Fruit fly (Drosophila melanogaster) whole organism, adult: Measurements from ENCODE around the gene Pkc98E.
A peak's percentile ranks its signal among the peaks of the same experiment; 100 is the strongest.

Experiments used
- CG11617 ChIP-seq: fragments of 200-800 bp; sonication (Bioruptor generic); optimal IDR thresholded peaks from 2 replicates; lab custom pipeline; 2017; ENCODE audit warnings: mild to moderate bottlenecking, missing biosample characterization, missing genetic modification reagents, missing genetic modification characterization
- CG12768 ChIP-seq: fragments of 200-800 bp; sonication (Bioruptor generic); optimal IDR thresholded peaks from 2 replicates; lab custom pipeline; 2017; ENCODE audit warnings: missing biosample characterization, missing genetic modification characterization, mild to moderate bottlenecking, moderate library complexity, missing genetic modification reagents
- CG14711 ChIP-seq: fragments of 200-800 bp; sonication (Bioruptor generic); optimal IDR thresholded peaks from 2 replicates; lab custom pipeline; 2018; ENCODE audit warnings: missing biosample characterization, mild to moderate bottlenecking, missing genetic modification characterization, moderate library complexity
- CG1620 ChIP-seq: fragments of 200-800 bp; sonication (Bioruptor generic); optimal IDR thresholded peaks from 2 replicates; lab custom pipeline; 2016; ENCODE audit warnings: missing biosample characterization, missing genetic modification characterization
- CG33017 ChIP-seq: fragments of 200-800 bp; sonication (Bioruptor generic); optimal IDR thresholded peaks from 2 replicates; lab custom pipeline; 2018; ENCODE audit warnings: missing biosample characterization, mild to moderate bottlenecking, missing genetic modification characterization, moderate library complexity
- CG5204 ChIP-seq: fragments of 200-800 bp; sonication (Bioruptor generic); optimal IDR thresholded peaks from 2 replicates; lab custom pipeline; 2016; ENCODE audit warnings: missing biosample characterization, missing genetic modification characterization
- CG7045 ChIP-seq: fragments of 200-800 bp; sonication (Bioruptor generic); optimal IDR thresholded peaks from 2 replicates; lab custom pipeline; 2017; ENCODE audit warnings: missing biosample characterization, mild to moderate bottlenecking, missing genetic modification characterization
- CG7101 ChIP-seq: fragments of 200-800 bp; sonication (Bioruptor generic); optimal IDR thresholded peaks from 2 replicates; lab custom pipeline; 2018; ENCODE audit warnings: missing biosample characterization, mild to moderate bottlenecking, missing genetic modification characterization, moderate library complexity
- Clk ChIP-seq: fragments of 200-800 bp; sonication (Bioruptor generic); optimal IDR thresholded peaks from 2 replicates; lab custom pipeline; 2017; ENCODE audit warnings: missing biosample characterization, missing genetic modification characterization
- Crg-1 ChIP-seq: fragments of 200-800 bp; sonication (Bioruptor generic); optimal IDR thresholded peaks from 2 replicates; lab custom pipeline; 2016; ENCODE audit warnings: missing biosample characterization, missing genetic modification characterization
- Hr96 ChIP-seq: fragments of 200-800 bp; sonication (Bioruptor generic); optimal IDR thresholded peaks from 2 replicates; lab custom pipeline; 2016; ENCODE audit warnings: missing biosample characterization, missing genetic modification characterization
- Mnt ChIP-seq: fragments of 200-800 bp; sonication (Bioruptor generic); optimal IDR thresholded peaks from 2 replicates; lab custom pipeline; 2016; ENCODE audit warnings: missing biosample characterization, mild to moderate bottlenecking, missing genetic modification characterization
- bab1 ChIP-seq: fragments of 200-800 bp; sonication (Bioruptor generic); optimal IDR thresholded peaks from 3 replicates; lab custom pipeline; 2019; ENCODE audit warnings: missing biosample characterization, mild to moderate bottlenecking, missing genetic modification characterization, moderate library complexity
- cic ChIP-seq: fragments of 200-800 bp; sonication (Bioruptor generic); optimal IDR thresholded peaks from 2 replicates; lab custom pipeline; 2017; ENCODE audit warnings: missing biosample characterization, mild to moderate bottlenecking, missing genetic modification characterization, moderate library complexity
- cnc ChIP-seq, 2 experiments: fragments of >200 bp; optimal IDR thresholded peaks; 2 replicates each; lab custom pipeline; 2017
- kay ChIP-seq: fragments of 200-800 bp; sonication (Bioruptor generic); peaks from one replicate; lab custom pipeline; 2016; ENCODE audit warnings: missing biosample characterization, missing genetic modification characterization, borderline replicate concordance
- ovo ChIP-seq: fragments of 200-800 bp; sonication (Bioruptor generic); optimal IDR thresholded peaks from 2 replicates; lab custom pipeline; 2016; ENCODE audit warnings: missing biosample characterization, missing genetic modification characterization
- pad ChIP-seq: fragments of 200-800 bp; sonication (Bioruptor generic); optimal IDR thresholded peaks from 3 replicates; lab custom pipeline; 2017; ENCODE audit warnings: missing biosample characterization, missing genetic modification characterization, mild to moderate bottlenecking, moderate library complexity, missing genetic modification reagents
- tj ChIP-seq: fragments of 200-800 bp; sonication (Bioruptor generic); optimal IDR thresholded peaks from 3 replicates; lab custom pipeline; 2017; ENCODE audit warnings: missing biosample characterization, mild to moderate bottlenecking, missing genetic modification characterization, moderate library complexity
- toe ChIP-seq: fragments of 200-800 bp; sonication (Bioruptor generic); optimal IDR thresholded peaks from 2 replicates; lab custom pipeline; 2016; ENCODE audit warnings: missing biosample characterization, missing genetic modification characterization

The Pkc98E gene

DNA sequence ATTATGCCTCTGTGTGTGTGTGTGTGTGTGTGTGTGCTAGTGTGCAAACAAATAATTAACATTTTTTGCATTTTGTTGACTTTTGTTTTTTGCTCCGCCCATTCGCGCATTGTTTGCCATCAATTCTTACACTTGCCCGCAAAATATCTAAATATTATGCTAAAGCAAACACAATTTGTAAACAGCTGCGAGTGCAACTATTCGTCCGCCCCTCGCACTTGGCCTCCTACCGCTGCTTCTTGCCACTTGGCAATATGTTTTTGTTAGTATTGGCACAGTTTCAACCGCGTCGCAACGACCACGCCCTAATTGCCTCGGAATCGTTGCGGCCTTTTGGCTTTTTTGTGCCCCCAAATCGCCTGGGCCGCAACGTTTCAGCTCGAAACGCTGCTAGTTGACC is 38.6 kb downstream of the Pkc98E start:
- TF ChIP-seq CG33017 (no peak), CG11617 (GFP tag; lab: Kevin White, UChicago) (no peak), cic (GFP tag; lab: Kevin White, UChicago) (no peak), bab1 (GFP tag; lab: Kevin White, UChicago) (no peak), pad (GFP tag; lab: Kevin White, UChicago) (no peak), tj (peak; percentile 70), Mnt (no peak), Crg-1 (no peak), kay (GFP tag; lab: Kevin White, UChicago) (peak; percentile 41), CG5204 (GFP tag; lab: Kevin White, UChicago) (no peak)

DNA sequence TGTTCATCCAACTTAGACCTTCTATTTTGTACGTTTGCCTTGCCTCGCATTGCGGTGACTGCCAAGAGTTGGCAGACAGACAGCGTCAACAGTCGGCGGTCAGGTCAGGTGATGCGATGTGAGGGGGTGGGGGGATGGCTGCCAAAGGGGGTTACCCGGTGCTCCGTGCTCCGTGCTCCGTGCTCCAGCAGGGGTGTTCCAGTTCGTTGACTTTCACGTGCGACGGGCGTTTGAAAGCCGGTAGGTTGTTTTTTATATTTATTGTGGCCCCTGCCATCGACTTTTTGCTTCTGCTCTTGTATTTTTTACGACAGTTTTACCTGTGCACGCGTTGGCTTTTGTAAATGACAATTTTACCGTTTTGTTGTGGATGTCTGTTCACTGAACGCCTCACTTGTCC is 43.1 kb downstream of the Pkc98E start:
- TF ChIP-seq pad (GFP tag; lab: Kevin White, UChicago) (no peak), cic (GFP tag; lab: Kevin White, UChicago) (no peak), CG12768 (GFP tag; lab: Kevin White, UChicago) (no peak), Clk (GFP tag; lab: Kevin White, UChicago) (no peak), CG14711 (no peak), CG5204 (GFP tag; lab: Kevin White, UChicago) (no peak), toe (GFP tag; lab: Kevin White, UChicago) (no peak)

DNA sequence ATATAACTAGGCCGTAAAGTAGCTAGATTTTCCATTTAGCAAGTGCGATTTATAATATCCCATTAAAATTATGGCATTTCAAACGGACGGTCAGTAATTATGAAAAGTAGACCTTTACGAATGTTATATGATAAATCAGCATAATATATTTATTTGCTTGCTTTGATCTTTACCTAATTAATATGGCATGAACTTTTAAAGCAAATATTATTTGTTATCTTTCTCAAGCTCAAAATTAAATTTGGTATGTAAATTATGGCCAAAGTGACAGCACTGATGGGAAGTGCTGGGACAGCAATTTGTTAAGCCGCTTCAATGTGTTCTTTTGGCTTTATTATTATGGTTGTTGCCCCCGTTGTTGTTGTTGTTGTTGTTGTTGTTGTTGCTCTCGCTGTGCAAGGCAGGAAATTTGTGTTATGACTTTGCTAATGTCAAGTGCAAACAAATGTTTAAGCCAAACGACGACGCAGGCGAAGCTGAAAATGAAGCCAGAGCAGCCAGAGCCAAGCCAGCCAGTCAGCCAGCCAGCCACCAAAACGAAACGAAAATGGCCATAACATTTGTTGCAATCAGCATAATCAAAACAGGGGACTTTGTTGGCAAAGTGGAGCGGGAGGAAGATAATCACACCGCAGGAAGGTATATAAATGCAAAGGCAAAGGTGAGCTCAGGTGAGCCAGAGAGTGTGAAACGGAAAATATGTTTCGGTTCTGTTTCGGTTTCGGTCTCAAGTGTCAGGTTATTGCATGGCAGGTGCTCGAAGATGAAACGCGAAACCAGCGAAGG is 43.7 kb downstream of the Pkc98E start:
- peak; percentile 96 for TF ChIP-seq tj
- no peak for TF ChIP-seq CG14711

dm6 chr3R:29083459-29084457 is 44.8 kb downstream of the Pkc98E start:
- TF ChIP-seq Crg-1 (no peak), CG1620 (GFP tag; lab: Kevin White, UChicago) (no peak), kay (GFP tag; lab: Kevin White, UChicago) (peak; percentile 66), CG7101 (tag; lab: Kevin White, UChicago) (no peak), cic (GFP tag; lab: Kevin White, UChicago) (peak; percentile 5), CG7045 (peak; percentile 2), CG12768 (GFP tag; lab: Kevin White, UChicago) (peak; percentile 51), bab1 (GFP tag; lab: Kevin White, UChicago) (no peak), ovo (no peak), CG5204 (GFP tag; lab: Kevin White, UChicago) (no peak), Mnt (no peak)

DNA sequence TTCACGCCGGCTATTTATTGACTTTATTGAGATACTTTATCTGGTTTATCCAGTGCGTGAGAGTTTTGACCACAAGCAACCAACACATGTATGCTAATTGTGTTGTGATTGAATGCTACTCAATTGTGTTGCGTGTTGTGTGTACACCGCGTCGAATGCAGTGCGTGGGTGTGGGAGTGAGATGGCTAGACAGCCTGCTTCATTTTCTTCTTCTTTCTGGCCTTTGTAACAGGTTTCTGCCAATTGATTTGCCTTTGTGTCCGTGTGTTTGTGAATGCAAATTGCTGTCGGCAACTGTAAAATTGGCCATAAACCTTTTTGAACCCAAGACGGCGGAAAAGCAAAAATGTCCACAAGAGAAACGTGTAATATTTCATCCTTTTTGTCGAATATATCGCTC is 47.9 kb downstream of the Pkc98E start:
- no peak for TF ChIP-seq CG7045
- no peak for TF ChIP-seq ovo
- TF ChIP-seq cic (GFP tag; lab: Kevin White, UChicago): no peak
- TF ChIP-seq Hr96 (GFP tag; lab: Kevin White, UChicago): no peak
- TF ChIP-seq CG1620 (GFP tag; lab: Kevin White, UChicago): no peak
- TF ChIP-seq kay (GFP tag; lab: Kevin White, UChicago): no peak
- no peak for TF ChIP-seq cnc (optimal IDR thresholded peaks at IDR 0.05; lab: Kevin White, UChicago)
- TF ChIP-seq CG11617 (GFP tag; lab: Kevin White, UChicago): no peak
- no peak for TF ChIP-seq CG5204 (GFP tag; lab: Kevin White, UChicago)
- no peak for TF ChIP-seq Mnt
- no peak for TF ChIP-seq CG14711
- no peak for TF ChIP-seq CG12768 (GFP tag; lab: Kevin White, UChicago)
- no peak for TF ChIP-seq Crg-1
- TF ChIP-seq bab1 (GFP tag; lab: Kevin White, UChicago): no peak
- no peak for TF ChIP-seq tj

dm6 chr3R:29087302-29087782 is 48.4 kb downstream of the Pkc98E start:
- TF ChIP-seq pad (GFP tag; lab: Kevin White, UChicago): peak; percentile 13
- TF ChIP-seq CG7045: no peak
- no peak for TF ChIP-seq Mnt
- no peak for TF ChIP-seq CG11617 (GFP tag; lab: Kevin White, UChicago)
- TF ChIP-seq ovo: peak; percentile 6
- peak; percentile 70 for TF ChIP-seq kay (GFP tag; lab: Kevin White, UChicago)
- TF ChIP-seq cnc (optimal IDR thresholded peaks at IDR 0.05; lab: Kevin White, UChicago): no peak
